Worm (Caenorhabditis elegans) whole organism, L2 larva: Measurements from ENCODE around the gene R07E4.5.

Experiments
- R02D3.7 ChIP-seq: fragments of 150-350 bp; optimal IDR thresholded peaks from 2 replicates; lab custom pipeline; 2014; ENCODE audit warnings: missing biosample characterization, missing genetic modification characterization
- alr-1 ChIP-seq: fragments of 150-350 bp; optimal IDR thresholded peaks from 2 replicates; lab custom pipeline; 2014; ENCODE audit warnings: missing biosample characterization, missing genetic modification characterization
- ama-1 ChIP-seq: fragments of 150-350 bp; optimal IDR thresholded peaks from 2 replicates; lab custom pipeline; 2018; ENCODE audit warnings: inconsistent platforms
- blmp-1 ChIP-seq: sonication (generic microtip); optimal IDR thresholded peaks from 2 replicates; lab custom pipeline; 2017; ENCODE audit warnings: missing genetic modification characterization, mild to moderate bottlenecking, missing compliant biosample characterization, antibody characterized with exemption, moderate library complexity; ENCODE audit not compliant: insufficient read depth
- elt-1 ChIP-seq: fragments of 150-350 bp; optimal IDR thresholded peaks from 2 replicates; lab custom pipeline; 2014; ENCODE audit warnings: missing biosample characterization, missing genetic modification characterization
- elt-3 ChIP-seq: sonication (generic microtip); optimal IDR thresholded peaks from 2 replicates; lab custom pipeline; 2017; ENCODE audit warnings: missing biosample characterization, missing genetic modification characterization
- mdl-1 ChIP-seq, 2 experiments: fragments of 150-350 bp in 1 of 2; sonication (generic microtip) in 1 of 2; optimal IDR thresholded peaks; 2 replicates each; lab custom pipeline; 2017; ENCODE audit warnings: missing biosample characterization in 2 of 2, missing genetic modification characterization in 2 of 2
- nhr-129 ChIP-seq: fragments of 150-350 bp; optimal IDR thresholded peaks from 2 replicates; lab custom pipeline; 2014; ENCODE audit warnings: missing biosample characterization, missing genetic modification characterization
- nhr-237 ChIP-seq: fragments of 150-350 bp; optimal IDR thresholded peaks from 2 replicates; lab custom pipeline; 2014; ENCODE audit warnings: missing biosample characterization, missing genetic modification characterization
- nhr-77 ChIP-seq: fragments of 150-350 bp; optimal IDR thresholded peaks from 2 replicates; lab custom pipeline; 2014; ENCODE audit warnings: missing biosample characterization, missing genetic modification characterization
- unc-62 ChIP-seq: fragments of 150-350 bp; optimal IDR thresholded peaks from 2 replicates; lab custom pipeline; 2014; ENCODE audit warnings: missing biosample characterization, missing genetic modification reagents, missing genetic modification characterization
- zag-1 ChIP-seq: fragments of 150-350 bp; optimal IDR thresholded peaks from 2 replicates; lab custom pipeline; 2014; ENCODE audit warnings: missing biosample characterization, missing genetic modification characterization
- ztf-4 ChIP-seq: fragments of 150-350 bp; optimal IDR thresholded peaks from 2 replicates; lab custom pipeline; 2014; ENCODE audit warnings: missing biosample characterization, missing genetic modification characterization

- TF ChIP-seq ama-1 (lab: Kevin White, UChicago): no peak
- TF ChIP-seq zag-1 (tag; lab: Kevin White, UChicago): no peak
- TF ChIP-seq R02D3.7 (tag; lab: Kevin White, UChicago): no peak
- TF ChIP-seq nhr-237 (tag; lab: Kevin White, UChicago): no peak
- TF ChIP-seq unc-62 (GFP tag; lab: Kevin White, UChicago): no peak
- no peak for TF ChIP-seq mdl-1 (tag; optimal IDR thresholded peaks at IDR 0.05; lab: Kevin White, UChicago)
- TF ChIP-seq elt-1: no peak
- no peak for TF ChIP-seq nhr-77 (tag; lab: Kevin White, UChicago)
- TF ChIP-seq alr-1: no peak
- TF ChIP-seq ztf-4 (tag; lab: Kevin White, UChicago): no peak
- TF ChIP-seq elt-3: no peak
- no peak for TF ChIP-seq blmp-1 (tag; lab: Kevin White, UChicago)
- TF ChIP-seq nhr-129 (tag; lab: Kevin White, UChicago): no peak
Measured at ce11 chrX:5981698-5982097, 28.7 kb upstream of the R07E4.5 start.
